Fruit fly (Drosophila melanogaster): ENCODE results near the gene Bin1.

Bin1 gene

DNA sequence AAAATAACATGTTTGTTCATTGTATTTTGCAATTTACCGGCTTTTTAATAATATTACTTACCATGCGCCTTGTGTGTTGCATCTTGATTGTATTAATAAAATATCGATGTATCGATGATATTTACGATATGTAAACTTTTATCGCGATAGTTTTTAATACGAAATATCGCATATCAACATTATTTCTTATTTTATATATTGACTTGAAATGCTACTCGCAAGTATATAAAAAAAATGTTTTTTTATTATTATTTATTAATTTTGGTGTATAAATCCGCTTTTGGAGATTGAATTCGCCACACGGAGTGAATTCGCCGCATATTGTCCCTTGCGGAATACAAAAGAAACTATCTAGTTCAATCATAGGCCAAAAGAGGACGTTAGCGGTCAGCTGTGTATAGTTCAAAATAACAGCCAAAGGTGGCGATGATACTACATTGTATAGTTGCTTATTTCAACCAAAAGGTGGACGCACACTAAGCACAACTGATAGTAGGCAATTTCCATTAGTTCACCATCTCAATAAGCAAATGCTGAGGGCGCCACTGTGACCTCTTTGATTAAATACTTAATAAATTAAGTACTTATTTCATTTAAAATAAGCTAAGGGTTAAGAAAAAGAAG is 15.9 kb upstream of the Bin1 start, which contains the start of gene mtSSB (continued):
- TF ChIP-seq CG30403 (GFP tag; optimal IDR thresholded peaks at IDR 0.05) (peak; percentile 89), crp (GFP tag; optimal IDR thresholded peaks at IDR 0.05) (peak; percentile 24 to 82), jigr1 (GFP tag; IDR thresholded peaks at IDR 0.05) (peak; percentile 46; the same call in 1 of the 3 replicates), stwl (tag; optimal IDR thresholded peaks at IDR 0.05) (peak; percentile 80)

DNA sequence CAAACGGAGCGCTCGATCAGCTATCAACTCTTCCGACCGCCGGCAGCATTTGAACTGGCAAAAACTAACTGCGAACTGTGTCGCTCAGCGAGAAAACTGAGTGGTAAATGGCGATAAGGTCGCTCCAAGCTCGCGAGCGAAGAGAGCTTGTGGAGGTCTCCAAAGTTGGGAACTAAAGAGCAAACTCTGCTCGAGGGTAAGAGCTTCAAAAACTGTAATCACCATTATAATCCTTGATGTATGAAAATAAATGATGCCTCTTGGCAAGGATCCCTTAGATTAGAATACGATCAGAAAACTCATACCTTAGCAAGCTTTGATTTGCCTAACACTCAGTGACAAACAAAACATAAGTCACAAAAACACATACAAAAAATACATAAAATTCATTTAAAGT is 13.7 kb upstream of the Bin1 start, which contains the start of the genes CG6126 and CG31287:
CG6126 (minus strand) TSS at position 59 of the 397 bp plus-strand sequence.
CG31287 (plus strand) TSS at position 347 of the 397 bp plus-strand sequence.
- TF ChIP-seq CG3163 (GFP tag; optimal IDR thresholded peaks at IDR 0.05) (peak; percentile 69), Med (GFP tag) (peak; percentile 63), CG1529 (GFP tag; optimal IDR thresholded peaks at IDR 0.05) (no peak), Hr78 (GFP tag; optimal IDR thresholded peaks at IDR 0.05) (peak in 1 of 2 experiments; percentile 1), Drgx (GFP tag; IDR thresholded peaks at IDR 0.05) (peak; percentile 19; the same call in 1 of the 2 replicates), Trl (optimal IDR thresholded peaks at IDR 0.05) (peak in 1 of 2 experiments; percentile 77), Trl (GFP tag; optimal IDR thresholded peaks at IDR 0.05) (no peak), hbn (GFP tag; IDR thresholded peaks at IDR 0.05; ENCODE audit: partially characterized antibody) (0 out of 2 replicates have a peak, but pooled peaks have one; percentile 16), z (GFP tag; IDR thresholded peaks at IDR 0.05) (peak; percentile 80), chinmo (GFP tag; IDR thresholded peaks at IDR 0.05; ENCODE audit: partially characterized antibody) (peak; percentile 88; the same call in 1 of the 4 replicates), sens (GFP tag) (no peak), Atf3 (GFP tag; optimal IDR thresholded peaks at IDR 0.05) (no peak), CG15696 (tag; optimal IDR thresholded peaks at IDR 0.05) (no peak), rib (GFP tag; IDR thresholded peaks at IDR 0.05) (peak; percentile 16; the same call in 1 of the 2 replicates), Hand (GFP tag; optimal IDR thresholded peaks at IDR 0.05) (peak; percentile 11), cwo (GFP tag; optimal IDR thresholded peaks at IDR 0.05) (peak; percentile 9), Adf1 (GFP tag; IDR thresholded peaks at IDR 0.05) (peak; percentile 18; the same call in 1 of the 2 replicates), CG13287 (GFP tag; IDR thresholded peaks at IDR 0.05; ENCODE audit: partially characterized antibody) (0 out of 2 replicates have a peak, but pooled peaks have one; percentile 12), so (GFP tag; IDR thresholded peaks at IDR 0.05) (peak; percentile 26; the same call in 1 of the 3 replicates), B-H2 (GFP tag; optimal IDR thresholded peaks at IDR 0.05) (no peak), fru (optimal IDR thresholded peaks at IDR 0.05) (no peak)

DNA sequence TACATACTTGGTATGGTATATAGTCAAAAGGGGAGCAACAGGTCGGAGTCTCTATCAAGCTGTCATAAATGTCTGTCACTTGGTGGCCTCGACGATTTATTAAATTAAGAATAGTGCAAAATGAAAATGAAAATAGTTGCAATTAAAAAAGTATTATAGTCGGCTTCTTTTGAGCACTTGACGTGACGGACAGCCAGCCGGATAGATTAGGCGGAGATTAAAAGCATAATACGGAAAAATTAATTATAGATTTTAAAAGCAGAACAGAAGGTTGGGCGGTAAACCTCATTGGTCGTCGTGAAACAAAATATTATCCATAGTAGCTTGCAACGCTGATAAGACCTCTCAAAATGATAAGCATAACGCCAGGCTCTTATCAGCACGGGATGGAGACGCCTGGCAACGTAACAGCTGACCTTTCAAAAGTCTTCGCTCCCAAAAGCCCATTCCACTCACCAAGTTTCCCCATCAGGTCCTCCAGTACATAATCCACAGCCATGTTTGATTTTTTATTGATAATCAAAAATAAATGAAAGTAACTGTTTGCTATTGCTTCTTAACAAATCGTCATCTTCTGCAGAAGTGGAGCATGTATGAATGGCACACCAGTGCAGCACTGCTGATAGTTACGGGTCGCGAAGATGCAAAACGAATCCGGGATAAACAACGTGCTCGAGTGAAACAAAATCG is 13.1 kb upstream of the Bin1 start:
- no peak for TF ChIP-seq BEAF-32 (GFP tag; optimal IDR thresholded peaks at IDR 0.05)
- TF ChIP-seq tio (GFP tag; optimal IDR thresholded peaks at IDR 0.05) = no peak
- peak; percentile 69 for TF ChIP-seq CG34376 (GFP tag; optimal IDR thresholded peaks at IDR 0.05)
- TF ChIP-seq Mes4 (GFP tag; optimal IDR thresholded peaks at IDR 0.05) = no peak
- no peak for TF ChIP-seq CG14965 (GFP tag; optimal IDR thresholded peaks at IDR 0.05; ENCODE audit: borderline replicate concordance)
- no peak for TF ChIP-seq her (GFP tag; optimal IDR thresholded peaks at IDR 0.05)
- TF ChIP-seq CG5245 (GFP tag; optimal IDR thresholded peaks at IDR 0.05) = no peak
- peak; percentile 23 for TF ChIP-seq Ets65A (GFP tag)
- no peak for TF ChIP-seq pum (GFP tag; optimal IDR thresholded peaks at IDR 0.05)
- TF ChIP-seq Oaz (GFP tag; IDR thresholded peaks at IDR 0.05) = no peak
- no peak for TF ChIP-seq CG3995 (GFP tag; optimal IDR thresholded peaks at IDR 0.05)
- TF ChIP-seq dysf (GFP tag; IDR thresholded peaks at IDR 0.05) = 0 out of 3 replicates have a peak, but pooled peaks have one; percentile 34
- TF ChIP-seq CG12769 (tag; optimal IDR thresholded peaks at IDR 0.05) = peak; percentile 23
- TF ChIP-seq CG14050 (GFP tag; IDR thresholded peaks at IDR 0.05) = no peak
- no peak for TF ChIP-seq croc (GFP tag; conservative IDR thresholded peaks at IDR 0.05)
- no peak for TF ChIP-seq btn (GFP tag; optimal IDR thresholded peaks at IDR 0.05)
- no peak for TF ChIP-seq CG11085 (GFP tag; IDR thresholded peaks at IDR 0.05)
- TF ChIP-seq Dp (GFP tag; optimal IDR thresholded peaks at IDR 0.05) = no peak
- TF ChIP-seq Ravus (GFP tag; IDR thresholded peaks at IDR 0.05) = no peak
- no peak for TF ChIP-seq CG4707 (GFP tag; optimal IDR thresholded peaks at IDR 0.05)
- TF ChIP-seq p53 (GFP tag; optimal IDR thresholded peaks at IDR 0.05) = no peak
- peak; percentile 77 for TF ChIP-seq Jarid2 (GFP tag; optimal IDR thresholded peaks at IDR 0.05)
